Fruit fly (Drosophila melanogaster) whole organism, embryonic: Measurements from ENCODE around the gene Ets97D.

Experiments used
- Adf1 ChIP-seq: fragments of 200-800 bp; sonication (Bioruptor generic); IDR thresholded peaks from 2 replicates; pipeline ENCODE4 v1.3.6; 2022; ENCODE audit warnings: missing biosample characterization, missing genetic modification characterization
- bab2 ChIP-seq: fragments of 200-800 bp; sonication (Bioruptor generic); optimal IDR thresholded peaks from 2 replicates; lab custom pipeline; 2016; ENCODE audit warnings: missing biosample characterization, missing genetic modification characterization
- crp ChIP-seq, 2 experiments: fragments of 200-800 bp; sonication (Bioruptor generic); optimal IDR thresholded peaks; 2 replicates in 1 of 2; 3 replicates in 1 of 2; lab custom pipeline; 2017; ENCODE audit warnings: missing biosample characterization in 2 of 2, missing genetic modification characterization in 2 of 2, mild to moderate bottlenecking in 1 of 2, moderate library complexity in 1 of 2
- row ChIP-seq: fragments of 200-800 bp; sonication (Bioruptor generic); IDR thresholded peaks from 3 replicates; pipeline ENCODE4 v1.3.6; 2022; ENCODE audit warnings: missing biosample characterization, missing genetic modification characterization

DNA sequence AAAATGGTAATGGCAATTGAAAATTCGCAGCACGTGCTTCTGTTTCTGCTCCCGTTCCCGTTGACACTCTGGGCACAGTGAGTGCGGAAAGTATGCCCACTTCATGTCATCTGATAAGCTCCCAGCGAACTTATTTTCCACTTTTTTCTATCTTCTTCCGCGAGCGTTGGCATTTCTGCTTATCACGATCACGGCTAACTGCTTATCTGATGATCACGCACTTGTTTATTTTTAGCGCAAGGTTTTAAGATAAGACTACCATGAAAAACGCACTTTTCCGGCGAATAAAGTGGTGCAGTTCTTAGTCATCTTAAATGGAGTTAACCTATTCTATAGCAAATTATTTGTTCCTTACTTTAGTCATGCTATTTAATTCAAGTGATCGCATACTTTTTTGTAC lies 24.7 kb upstream of the Ets97D start:
- TF ChIP-seq bab2 (GFP tag; lab: Kevin White, UChicago) (peak; percentile 48), crp (GFP tag; optimal IDR thresholded peaks at IDR 0.05; lab: Kevin White, UChicago) (no peak), row (GFP tag; lab: Robert Waterston, UW) (peak; percentile 54), Adf1 (GFP tag; lab: Robert Waterston, UW) (no peak)
